Worm (Caenorhabditis elegans): Measurements from ENCODE around the gene Y11D7A.9.

The Y11D7A.9 gene

ce11 chrIV:9269796-9270195, 13.9 kb upstream of the Y11D7A.9 start, which contains the start of gene flh-3:
Gene flh-3, plus strand, starts transcription at chrIV:9270096.
- TF ChIP-seq cog-1 (tag; optimal IDR thresholded peaks at IDR 0.05) (no peak), ref-1 (GFP tag; conservative IDR thresholded peaks at IDR 0.05) (no peak), ztf-29 (GFP tag; IDR thresholded peaks at IDR 0.05) (no peak), klf-2 (GFP tag; conservative IDR thresholded peaks at IDR 0.05) (no peak), tab-1 (GFP tag; IDR thresholded peaks at IDR 0.05) (no peak), flt-1 (GFP tag; IDR thresholded peaks at IDR 0.05) (no peak), med-1 (GFP tag; optimal IDR thresholded peaks at IDR 0.05; ENCODE audit: insufficient read depth) (no peak), ztf-23 (GFP tag; IDR thresholded peaks at IDR 0.05) (no peak), T22C8.4 (GFP tag; IDR thresholded peaks at IDR 0.05) (no peak)

ce11 chrIV:9268916-9269315, 13.0 kb upstream of the Y11D7A.9 start:
- peak; percentile 66; the same call in 1 of the 2 replicates for TF ChIP-seq flt-1 (GFP tag; IDR thresholded peaks at IDR 0.05)
- peak; percentile 68; the same call in 1 of the 2 replicates for TF ChIP-seq tab-1 (GFP tag; IDR thresholded peaks at IDR 0.05)
- TF ChIP-seq ztf-23 (GFP tag; IDR thresholded peaks at IDR 0.05) = no peak

ce11 chrIV:9267581-9267980, 11.7 kb upstream of the Y11D7A.9 start:
- TF ChIP-seq cog-1 (tag; optimal IDR thresholded peaks at IDR 0.05) (no peak), ztf-23 (GFP tag; IDR thresholded peaks at IDR 0.05) (no peak), klf-2 (GFP tag; conservative IDR thresholded peaks at IDR 0.05) (no peak), ref-1 (GFP tag; conservative IDR thresholded peaks at IDR 0.05) (no peak), T22C8.4 (GFP tag; IDR thresholded peaks at IDR 0.05) (no peak), ztf-29 (GFP tag; IDR thresholded peaks at IDR 0.05) (no peak), flt-1 (GFP tag; IDR thresholded peaks at IDR 0.05) (no peak), tab-1 (GFP tag; IDR thresholded peaks at IDR 0.05) (no peak)

ce11 chrIV:9266464-9266863, 10.5 kb upstream of the Y11D7A.9 start, which contains the start of gene Y11D7A.19:
Gene Y11D7A.19, minus strand, starts transcription at chrIV:9266564.
- TF ChIP-seq T22C8.4 (GFP tag; IDR thresholded peaks at IDR 0.05) = no peak

ce11 chrIV:9264513-9264912, 8.6 kb upstream of the Y11D7A.9 start:
- TF ChIP-seq ztf-23 (GFP tag; IDR thresholded peaks at IDR 0.05) (no peak), T22C8.4 (GFP tag; IDR thresholded peaks at IDR 0.05) (no peak), cog-1 (tag; optimal IDR thresholded peaks at IDR 0.05) (no peak), tab-1 (GFP tag; IDR thresholded peaks at IDR 0.05) (no peak), klf-2 (GFP tag; conservative IDR thresholded peaks at IDR 0.05) (no peak), flt-1 (GFP tag; IDR thresholded peaks at IDR 0.05) (no peak), med-1 (GFP tag; optimal IDR thresholded peaks at IDR 0.05; ENCODE audit: insufficient read depth) (no peak), ztf-29 (GFP tag; IDR thresholded peaks at IDR 0.05) (no peak), ref-1 (GFP tag; conservative IDR thresholded peaks at IDR 0.05) (no peak)

- TF ChIP-seq ref-1 (GFP tag; conservative IDR thresholded peaks at IDR 0.05) = no peak
- TF ChIP-seq klf-2 (GFP tag; conservative IDR thresholded peaks at IDR 0.05) = no peak
- TF ChIP-seq ztf-23 (GFP tag; IDR thresholded peaks at IDR 0.05) = no peak
- TF ChIP-seq flt-1 (GFP tag; IDR thresholded peaks at IDR 0.05) = peak; percentile 76
- TF ChIP-seq T22C8.4 (GFP tag; IDR thresholded peaks at IDR 0.05) = no peak
- no peak for TF ChIP-seq med-1 (GFP tag; optimal IDR thresholded peaks at IDR 0.05; ENCODE audit: insufficient read depth)
- peak; percentile 63; the same call in 1 of the 2 replicates for TF ChIP-seq tab-1 (GFP tag; IDR thresholded peaks at IDR 0.05)
- TF ChIP-seq ztf-29 (GFP tag; IDR thresholded peaks at IDR 0.05) = no peak
Observed at ce11 chrIV:9263812-9264320, 7.9 kb upstream of the Y11D7A.9 start, which contains the start of gene flh-1. Gene flh-1, minus strand, starts transcription at chrIV:9264270.

- TF ChIP-seq T22C8.4 (GFP tag; IDR thresholded peaks at IDR 0.05) (no peak), ztf-23 (GFP tag; IDR thresholded peaks at IDR 0.05) (no peak), tab-1 (GFP tag; IDR thresholded peaks at IDR 0.05) (no peak), klf-2 (GFP tag; conservative IDR thresholded peaks at IDR 0.05) (no peak), ref-1 (GFP tag; conservative IDR thresholded peaks at IDR 0.05) (no peak), med-1 (GFP tag; optimal IDR thresholded peaks at IDR 0.05; ENCODE audit: insufficient read depth) (no peak), cog-1 (tag; optimal IDR thresholded peaks at IDR 0.05) (no peak), ztf-29 (GFP tag; IDR thresholded peaks at IDR 0.05) (no peak), flt-1 (GFP tag; IDR thresholded peaks at IDR 0.05) (no peak)
Observed at ce11 chrIV:9262295-9262694, 6.4 kb upstream of the Y11D7A.9 start.

ce11 chrIV:9261687-9262086, 5.8 kb upstream of the Y11D7A.9 start, which contains the start of gene col-120:
Gene col-120, minus strand, starts transcription at chrIV:9261787.
- TF ChIP-seq ztf-29 (GFP tag; IDR thresholded peaks at IDR 0.05) (no peak), tab-1 (GFP tag; IDR thresholded peaks at IDR 0.05) (no peak), klf-2 (GFP tag; conservative IDR thresholded peaks at IDR 0.05) (no peak), med-1 (GFP tag; optimal IDR thresholded peaks at IDR 0.05; ENCODE audit: insufficient read depth) (no peak), cog-1 (tag; optimal IDR thresholded peaks at IDR 0.05) (no peak)

ce11 chrIV:9260826-9261225, 4.9 kb upstream of the Y11D7A.9 start:
- no peak for TF ChIP-seq flt-1 (GFP tag; IDR thresholded peaks at IDR 0.05)
- no peak for TF ChIP-seq ztf-23 (GFP tag; IDR thresholded peaks at IDR 0.05)
- TF ChIP-seq ref-1 (GFP tag; conservative IDR thresholded peaks at IDR 0.05) = no peak
- no peak for TF ChIP-seq med-1 (GFP tag; optimal IDR thresholded peaks at IDR 0.05; ENCODE audit: insufficient read depth)
- TF ChIP-seq tab-1 (GFP tag; IDR thresholded peaks at IDR 0.05) = no peak
- no peak for TF ChIP-seq klf-2 (GFP tag; conservative IDR thresholded peaks at IDR 0.05)
- no peak for TF ChIP-seq ztf-29 (GFP tag; IDR thresholded peaks at IDR 0.05)
- TF ChIP-seq cog-1 (tag; optimal IDR thresholded peaks at IDR 0.05) = no peak
- TF ChIP-seq T22C8.4 (GFP tag; IDR thresholded peaks at IDR 0.05) = no peak

- TF ChIP-seq tab-1 (GFP tag; IDR thresholded peaks at IDR 0.05) (no peak), flt-1 (GFP tag; IDR thresholded peaks at IDR 0.05) (no peak), ztf-23 (GFP tag; IDR thresholded peaks at IDR 0.05) (no peak), med-1 (GFP tag; optimal IDR thresholded peaks at IDR 0.05; ENCODE audit: insufficient read depth) (no peak), ztf-29 (GFP tag; IDR thresholded peaks at IDR 0.05) (no peak), T22C8.4 (GFP tag; IDR thresholded peaks at IDR 0.05) (no peak), cog-1 (tag; optimal IDR thresholded peaks at IDR 0.05) (no peak), ref-1 (GFP tag; conservative IDR thresholded peaks at IDR 0.05) (no peak)
Observed at ce11 chrIV:9260334-9260733, 4.4 kb upstream of the Y11D7A.9 start.
